Worm (Caenorhabditis elegans) whole organism, midembryonic: ENCODE measurements around the gene K03B8.14.
"Not testable (repeated sequence)": the region's sequence is repeated elsewhere in the genome, so short reads cannot be mapped to it uniquely, and the experiment has no call there.

Experiments used
- cog-1 ChIP-seq: sonication (generic microtip); optimal IDR thresholded peaks from 2 replicates; lab custom pipeline; 2016; ENCODE audit warnings: missing genetic modification characterization, missing compliant biosample characterization
- klf-2 ChIP-seq: fragments of 200-800 bp; sonication (Bioruptor generic); conservative IDR thresholded peaks from 2 replicates; pipeline ENCODE4 v1.3.6; 2022; ENCODE audit warnings: missing genetic modification reagents, missing genetic modification characterization, missing compliant biosample characterization

DNA sequence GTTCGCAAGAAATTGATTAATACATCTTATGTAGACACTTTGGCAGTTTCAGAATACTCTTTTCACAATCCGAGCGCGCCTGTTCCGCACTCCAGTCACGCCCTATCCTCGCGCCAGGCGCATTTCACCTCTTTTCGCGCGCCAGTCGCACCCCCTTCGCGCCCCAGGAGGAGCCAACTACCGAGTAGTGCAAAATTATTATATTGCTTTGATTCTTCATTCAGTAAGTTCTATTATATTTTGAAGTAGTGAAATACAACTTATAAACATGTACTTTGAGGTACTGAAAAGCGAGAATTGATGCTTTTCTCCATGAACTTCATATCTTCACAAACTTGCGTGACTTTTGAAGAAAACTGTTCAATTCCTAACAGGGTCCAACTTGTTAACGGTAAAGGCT, 5.8 kb downstream of the K03B8.14 start, which contains the start of gene nas-18:
- not testable (repeated sequence) for TF ChIP-seq klf-2 (GFP tag; lab: Robert Waterston, UW); cog-1
